Fruit fly (Drosophila melanogaster): ENCODE measurements around the gene Rpn13R.

Rpn13R gene

DNA sequence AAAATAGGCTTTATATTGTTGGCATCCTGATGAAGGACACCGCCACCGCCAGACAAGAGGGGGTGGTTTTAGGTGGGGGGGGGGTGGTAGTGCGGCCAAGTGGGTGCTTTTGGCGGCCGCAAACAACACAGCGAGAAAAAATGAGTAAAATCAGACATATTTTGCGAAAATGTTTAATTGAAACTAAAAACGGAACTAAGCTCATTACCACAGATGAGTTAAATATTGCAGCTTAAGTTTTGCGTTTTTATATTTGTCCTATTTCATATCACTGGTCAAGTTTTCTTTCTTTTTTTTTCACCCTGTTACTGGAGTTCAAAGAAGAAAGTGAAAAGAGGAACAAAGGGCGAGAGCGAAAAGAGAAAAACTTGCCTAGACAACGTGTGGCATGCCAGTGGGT is 37.8 kb upstream of the Rpn13R start (continued):
- TF ChIP-seq pan (optimal IDR thresholded peaks at IDR 0.05) (no peak), pan (GFP tag; optimal IDR thresholded peaks at IDR 0.05 in 1 of 2, IDR thresholded peaks at IDR 0.05 in 1 of 2) (peak in 1 of 2 experiments; percentile 75), HLHmδ (GFP tag; optimal IDR thresholded peaks at IDR 0.05) (no peak), ssp (GFP tag; IDR thresholded peaks at IDR 0.05) (peak; percentile 50; the same call in 1 of the 2 replicates), CG2129 (GFP tag; IDR thresholded peaks at IDR 0.05; ENCODE audit: partially characterized antibody) (no peak), eyg (GFP tag; optimal IDR thresholded peaks at IDR 0.05) (peak; percentile 22), schlank (tag; optimal IDR thresholded peaks at IDR 0.05) (peak; percentile 52), MTF-1 (GFP tag; optimal IDR thresholded peaks at IDR 0.05; ENCODE audit: borderline replicate concordance) (peak; percentile 17), zen2 (GFP tag; IDR thresholded peaks at IDR 0.05; ENCODE audit: partially characterized antibody) (no peak), tin (GFP tag; optimal IDR thresholded peaks at IDR 0.05) (peak; percentile 68), NC2α (GFP tag; optimal IDR thresholded peaks at IDR 0.05) (no peak), slp2 (GFP tag; optimal IDR thresholded peaks at IDR 0.05) (peak; percentile 45), mam (GFP tag; optimal IDR thresholded peaks at IDR 0.05) (peak; percentile 61), CG13424 (tag; optimal IDR thresholded peaks at IDR 0.05) (peak; percentile 71), CG17802 (tag; optimal IDR thresholded peaks at IDR 0.05) (peak; percentile 16), CHES-1-like (GFP tag; optimal IDR thresholded peaks at IDR 0.05) (peak; percentile 22), pros (GFP tag; optimal IDR thresholded peaks at IDR 0.05) (no peak), Hmx (GFP tag; optimal IDR thresholded peaks at IDR 0.05) (no peak), CG13775 (GFP tag; optimal IDR thresholded peaks at IDR 0.05) (peak; percentile 53), CG12299 (tag; optimal IDR thresholded peaks at IDR 0.05) (peak; percentile 59), jigr1 (GFP tag; IDR thresholded peaks at IDR 0.05) (no peak), bcd (GFP tag; optimal IDR thresholded peaks at IDR 0.05) (peak; percentile 69), Doc3 (GFP tag; IDR thresholded peaks at IDR 0.05; ENCODE audit: partially characterized antibody) (no peak), CG8388 (GFP tag; optimal IDR thresholded peaks at IDR 0.05) (peak; percentile 66), CG13894 (tag; optimal IDR thresholded peaks at IDR 0.05) (peak; percentile 36), CG3838 (GFP tag; optimal IDR thresholded peaks at IDR 0.05) (no peak), unc-4 (GFP tag; IDR thresholded peaks at IDR 0.05; ENCODE audit: partially characterized antibody) (no peak), ken (GFP tag; IDR thresholded peaks at IDR 0.05) (peak; percentile 59; the same call in 2 of the 3 replicates), CG8359 (GFP tag; optimal IDR thresholded peaks at IDR 0.05; ENCODE audit: borderline replicate concordance) (peak; percentile 44), BEAF-32 (GFP tag; optimal IDR thresholded peaks at IDR 0.05) (no peak), br (optimal IDR thresholded peaks at IDR 0.05) (no peak), gcm2 (GFP tag; optimal IDR thresholded peaks at IDR 0.05) (no peak), chif (GFP tag; optimal IDR thresholded peaks at IDR 0.05) (peak; percentile 54 to 64), MBD-R2 (GFP tag; IDR thresholded peaks at IDR 0.05) (peak; percentile 43; the same call in 1 of the 2 replicates), Dfd (GFP tag; optimal IDR thresholded peaks at IDR 0.05) (no peak), CG6272 (GFP tag; IDR thresholded peaks at IDR 0.05) (peak; percentile 60), CG6813 (GFP tag; optimal IDR thresholded peaks at IDR 0.05) (peak; percentile 71), CG31388 (GFP tag; optimal IDR thresholded peaks at IDR 0.05) (peak; percentile 30), Meics (GFP tag; optimal IDR thresholded peaks at IDR 0.05) (peak; percentile 73), sr (GFP tag; IDR thresholded peaks at IDR 0.05) (no peak), CG18476 (GFP tag; optimal IDR thresholded peaks at IDR 0.05) (peak; percentile 32), sqz (GFP tag; optimal IDR thresholded peaks at IDR 0.05) (no peak), CG3281 (GFP tag; optimal IDR thresholded peaks at IDR 0.05) (peak; percentile 69), Poxn (GFP tag; IDR thresholded peaks at IDR 0.05) (0 out of 2 replicates have a peak, but pooled peaks have one; percentile 22), p53 (GFP tag; optimal IDR thresholded peaks at IDR 0.05) (no peak), vvl (GFP tag; IDR thresholded peaks at IDR 0.05) (peak; percentile 85), Gug (GFP tag; IDR thresholded peaks at IDR 0.05) (peak; percentile 47; the same call in 1 of the 4 replicates), CG13296 (GFP tag; optimal IDR thresholded peaks at IDR 0.05) (peak; percentile 59), gsb-n (tag; optimal IDR thresholded peaks at IDR 0.05) (peak; percentile 59), HLH3B (GFP tag; IDR thresholded peaks at IDR 0.05) (peak; percentile 80), org-1 (GFP tag; optimal IDR thresholded peaks at IDR 0.05) (peak; percentile 70)
